Worm (Caenorhabditis elegans) whole organism, late embryonic: ENCODE results near the gene rig-1.

Experiments
- C38D4.7 ChIP-seq: fragments of 200-800 bp; sonication (Bioruptor generic); optimal IDR thresholded peaks from 2 replicates; lab custom pipeline; 2018; ENCODE audit warnings: mild to moderate bottlenecking, missing genetic modification characterization, moderate library complexity, missing compliant biosample characterization
- K02D7.2 ChIP-seq: sonication (generic microtip); optimal IDR thresholded peaks from 2 replicates; lab custom pipeline; 2017; ENCODE audit warnings: mild to moderate bottlenecking, missing genetic modification characterization, missing compliant biosample characterization
- T23F11.4 ChIP-seq: fragments of 200-800 bp; sonication (Bioruptor generic); optimal IDR thresholded peaks from 2 replicates; lab custom pipeline; 2018; ENCODE audit warnings: mild to moderate bottlenecking, missing genetic modification characterization, missing compliant biosample characterization
- ahr-1 ChIP-seq: sonication (generic microtip); optimal IDR thresholded peaks from 2 replicates; lab custom pipeline; 2016; ENCODE audit warnings: missing genetic modification characterization, missing compliant biosample characterization
- ama-1 ChIP-seq: fragments of 150-350 bp; optimal IDR thresholded peaks from 2 replicates; lab custom pipeline; 2014
- ceh-2 ChIP-seq: sonication (generic microtip); optimal IDR thresholded peaks from 2 replicates; lab custom pipeline; 2016; ENCODE audit warnings: missing genotype, missing genetic modification characterization, missing compliant biosample characterization
- ceh-24 ChIP-seq: sonication (generic microtip); optimal IDR thresholded peaks from 2 replicates; lab custom pipeline; 2016; ENCODE audit warnings: mild to moderate bottlenecking, missing genetic modification characterization, missing compliant biosample characterization
- ceh-30 ChIP-seq: fragments of 150-350 bp; optimal IDR thresholded peaks from 2 replicates; lab custom pipeline; 2014; ENCODE audit warnings: missing biosample characterization, missing genetic modification characterization
- ceh-48 ChIP-seq: sonication (generic microtip); optimal IDR thresholded peaks from 2 replicates; lab custom pipeline; 2016; ENCODE audit warnings: missing genetic modification characterization, inconsistent platforms, missing compliant biosample characterization
- che-1 ChIP-seq: sonication (generic microtip); optimal IDR thresholded peaks from 2 replicates; lab custom pipeline; 2016; ENCODE audit warnings: mild to moderate bottlenecking, missing genetic modification characterization, missing compliant biosample characterization
- dmd-4 ChIP-seq: sonication (generic microtip); optimal IDR thresholded peaks from 2 replicates; lab custom pipeline; 2016; ENCODE audit warnings: borderline replicate concordance, missing genetic modification characterization, missing compliant biosample characterization
- dve-1 ChIP-seq: sonication (generic microtip); optimal IDR thresholded peaks from 2 replicates; lab custom pipeline; 2017; ENCODE audit warnings: antibody characterized with exemption, mild to moderate bottlenecking, missing genetic modification characterization, missing compliant biosample characterization
- elt-2 ChIP-seq: sonication (generic microtip); optimal IDR thresholded peaks from 2 replicates; lab custom pipeline; 2016; ENCODE audit warnings: missing genetic modification reagents, missing genetic modification characterization, missing compliant biosample characterization
- ets-4 ChIP-seq: sonication (generic microtip); optimal IDR thresholded peaks from 2 replicates; lab custom pipeline; 2016; ENCODE audit warnings: missing genetic modification characterization, missing compliant biosample characterization
- fax-1 ChIP-seq: sonication (generic microtip); optimal IDR thresholded peaks from 2 replicates; lab custom pipeline; 2016; ENCODE audit warnings: missing genotype, missing genetic modification characterization, missing compliant biosample characterization
- fkh-10 ChIP-seq: fragments of 150-350 bp; optimal IDR thresholded peaks from 2 replicates; lab custom pipeline; 2014; ENCODE audit warnings: missing biosample characterization, missing genetic modification reagents, missing genetic modification characterization
- hlh-15 ChIP-seq: sonication (generic microtip); optimal IDR thresholded peaks from 2 replicates; lab custom pipeline; 2016; ENCODE audit warnings: missing genetic modification characterization, missing compliant biosample characterization
- hlh-30 ChIP-seq: sonication (generic microtip); optimal IDR thresholded peaks from 2 replicates; lab custom pipeline; 2017; ENCODE audit warnings: antibody characterized with exemption, missing genetic modification characterization, missing compliant biosample characterization; ENCODE audit not compliant: insufficient read depth
- lin-11 ChIP-seq: fragments of 200-800 bp; sonication (Bioruptor generic); optimal IDR thresholded peaks from 2 replicates; lab custom pipeline; 2018; ENCODE audit warnings: mild to moderate bottlenecking, missing genetic modification characterization, missing compliant biosample characterization
- madf-2 ChIP-seq: sonication (generic microtip); optimal IDR thresholded peaks from 2 replicates; lab custom pipeline; 2017; ENCODE audit warnings: missing genetic modification characterization, missing compliant biosample characterization
- nhr-11 ChIP-seq: fragments of 150-350 bp; optimal IDR thresholded peaks from 2 replicates; lab custom pipeline; 2014; ENCODE audit warnings: missing biosample characterization, missing genetic modification characterization
- pag-3 ChIP-seq: sonication (generic microtip); optimal IDR thresholded peaks from 2 replicates; lab custom pipeline; 2016; ENCODE audit warnings: missing compliant biosample characterization, missing genetic modification characterization, borderline replicate concordance
- pax-1 ChIP-seq: fragments of 150-350 bp; optimal IDR thresholded peaks from 2 replicates; lab custom pipeline; 2014; ENCODE audit warnings: missing biosample characterization, missing genetic modification characterization
- pha-4 ChIP-seq: fragments of 150-350 bp; optimal IDR thresholded peaks from 2 replicates; lab custom pipeline; 2018; ENCODE audit warnings: missing biosample characterization, missing genetic modification reagents, missing genetic modification characterization
- pqm-1 ChIP-seq: sonication (generic microtip); optimal IDR thresholded peaks from 2 replicates; lab custom pipeline; 2016; ENCODE audit warnings: missing genetic modification characterization, missing compliant biosample characterization
- ref-2 ChIP-seq: sonication (generic microtip); optimal IDR thresholded peaks from 2 replicates; lab custom pipeline; 2016; ENCODE audit warnings: missing genetic modification characterization, missing compliant biosample characterization
- rnt-1 ChIP-seq: sonication (generic microtip); optimal IDR thresholded peaks from 2 replicates; lab custom pipeline; 2016; ENCODE audit warnings: missing genetic modification characterization, missing compliant biosample characterization
- sdc-2 ChIP-seq: sonication (generic microtip); optimal IDR thresholded peaks from 2 replicates; lab custom pipeline; 2016; ENCODE audit warnings: missing genotype, missing genetic modification characterization, missing compliant biosample characterization
- sox-2 ChIP-seq: fragments of 200-800 bp; sonication (Bioruptor generic); IDR thresholded peaks from 2 replicates; pipeline ENCODE4 v1.3.6; 2022; ENCODE audit warnings: missing genetic modification reagents, missing genetic modification characterization, missing compliant biosample characterization
- sox-4 ChIP-seq: sonication (generic microtip); optimal IDR thresholded peaks from 2 replicates; lab custom pipeline; 2017; ENCODE audit warnings: mild to moderate bottlenecking, missing genetic modification characterization, inconsistent platforms, missing compliant biosample characterization
- tbx-7 ChIP-seq: sonication (generic microtip); optimal IDR thresholded peaks from 2 replicates; lab custom pipeline; 2016; ENCODE audit warnings: missing genotype, missing genetic modification characterization, missing compliant biosample characterization
- unc-42 ChIP-seq: sonication (generic microtip); optimal IDR thresholded peaks from 2 replicates; lab custom pipeline; 2016; ENCODE audit warnings: missing genotype, missing genetic modification characterization, missing compliant biosample characterization
- zip-5 ChIP-seq: sonication (generic microtip); optimal IDR thresholded peaks from 2 replicates; lab custom pipeline; 2016; ENCODE audit warnings: missing genetic modification characterization, missing compliant biosample characterization
- ztf-16 ChIP-seq: sonication (generic microtip); optimal IDR thresholded peaks from 2 replicates; lab custom pipeline; 2017; ENCODE audit warnings: missing genetic modification characterization, missing compliant biosample characterization

The rig-1 gene

DNA sequence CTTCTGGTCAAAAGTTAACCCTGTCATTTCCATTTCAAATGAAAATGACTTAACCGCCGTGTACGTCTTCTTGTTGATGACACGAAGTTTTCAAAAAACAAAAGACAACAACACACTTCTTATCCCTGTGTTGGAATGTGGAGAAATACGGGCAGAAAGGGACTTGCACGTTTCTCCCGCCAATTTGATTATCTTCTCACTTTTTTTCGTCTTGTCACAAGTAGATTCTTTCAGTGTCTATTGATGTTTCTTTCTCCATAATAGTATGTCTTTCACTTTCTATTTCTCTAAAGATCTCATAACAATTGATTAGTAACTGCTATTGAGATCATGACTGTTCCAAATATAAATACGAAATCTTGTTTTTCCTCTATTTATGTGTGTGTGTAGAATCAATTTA lies 898 bp upstream of the rig-1 start:
- TF ChIP-seq ref-2 (tag; lab: Kevin White, UChicago) (no peak), unc-42 (tag; lab: Kevin White, UChicago) (peak; percentile 87)

DNA sequence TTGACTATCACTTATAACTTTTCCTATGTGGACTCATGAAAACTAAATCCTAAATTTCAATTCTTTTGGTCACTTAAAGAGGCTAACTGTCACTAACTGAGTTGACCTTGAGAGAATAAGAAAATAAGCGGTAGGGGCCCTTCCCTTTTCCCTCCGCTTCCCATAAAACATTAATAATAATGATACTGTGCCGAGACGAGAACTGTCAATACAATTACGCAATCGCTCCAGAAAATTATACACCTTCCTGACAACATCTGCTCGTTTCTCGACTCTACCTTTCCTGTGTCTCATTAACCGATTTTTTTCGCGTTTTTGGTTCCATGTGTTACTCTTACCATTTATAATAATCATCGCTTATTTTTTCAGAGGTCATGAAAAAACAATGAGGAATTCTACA lies 490 bp downstream of the rig-1 start:
- no peak for TF ChIP-seq ceh-24 (tag; lab: Kevin White, UChicago)
- no peak for TF ChIP-seq ceh-48
- no peak for TF ChIP-seq lin-11 (tag; lab: Kevin White, UChicago)
- no peak for TF ChIP-seq K02D7.2 (tag; lab: Kevin White, UChicago)
- TF ChIP-seq sox-2 = no peak
- no peak for TF ChIP-seq che-1 (tag; lab: Kevin White, UChicago)
- TF ChIP-seq pax-1 (tag; lab: Kevin White, UChicago) = no peak
- TF ChIP-seq dmd-4 (tag; lab: Kevin White, UChicago) = no peak
- no peak for TF ChIP-seq pqm-1 (tag; lab: Kevin White, UChicago)
- TF ChIP-seq rnt-1 (tag; lab: Kevin White, UChicago) = no peak
- no peak for TF ChIP-seq unc-42 (tag; lab: Kevin White, UChicago)
- no peak for TF ChIP-seq ceh-2 (tag; lab: Kevin White, UChicago)
- TF ChIP-seq sdc-2 = no peak
- no peak for TF ChIP-seq fkh-10
- no peak for TF ChIP-seq hlh-30 (tag; lab: Kevin White, UChicago)
- TF ChIP-seq, all 69 proteins: peak for 0

DNA sequence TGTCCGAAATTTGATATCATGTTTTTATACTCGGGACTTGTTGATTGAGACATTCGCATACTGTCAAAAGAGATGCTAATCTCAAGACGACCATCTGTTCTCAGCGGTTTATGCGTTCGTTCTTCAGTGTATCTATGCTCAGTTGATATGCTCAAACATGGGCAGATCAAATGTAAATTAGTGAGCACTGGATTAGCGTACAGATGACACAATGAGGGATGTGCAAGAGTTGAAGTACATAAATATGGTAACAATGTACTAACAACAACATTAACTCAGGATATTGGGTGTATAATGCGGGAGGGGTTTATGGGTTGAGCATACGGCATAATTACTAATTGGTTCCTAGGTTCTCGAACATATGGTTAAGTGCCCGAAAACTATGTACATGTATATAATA lies 2.0 kb downstream of the rig-1 start:
- no peak for TF ChIP-seq zip-5 (tag; lab: Kevin White, UChicago)
- peak; percentile 9 for TF ChIP-seq unc-42 (tag; lab: Kevin White, UChicago)

DNA sequence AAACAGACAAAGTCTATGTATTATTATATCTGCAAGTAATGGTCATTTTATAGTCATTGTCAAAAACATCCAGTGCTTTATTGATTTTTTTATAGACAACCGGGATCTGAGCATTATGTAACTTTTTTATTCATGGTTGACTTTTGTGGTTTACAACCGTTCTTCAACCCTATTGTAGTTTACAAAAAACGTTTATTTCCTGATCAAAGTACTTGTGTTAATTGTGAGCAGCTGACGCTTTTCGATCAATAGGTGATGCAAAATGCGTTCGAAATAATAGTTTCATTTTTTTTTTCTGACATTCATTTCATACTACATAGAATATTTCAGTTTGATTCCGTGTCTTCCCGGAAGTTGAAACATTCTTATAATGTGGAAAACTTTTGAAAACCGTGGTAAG lies 12.3 kb downstream of the rig-1 start, which contains the start of the genes K09E2.2 and K09E2.3:
K09E2.2 (plus strand) TSS at position 301 of the 400 bp plus-strand sequence.
K09E2.3 (plus strand) TSS at position 325 of the 400 bp plus-strand sequence.
- TF ChIP-seq tbx-7 (tag; lab: Kevin White, UChicago) = no peak
- no peak for TF ChIP-seq T23F11.4 (GFP tag; lab: Kevin White, UChicago)
- no peak for TF ChIP-seq hlh-15 (tag; lab: Kevin White, UChicago)
- no peak for TF ChIP-seq ztf-16 (tag; lab: Kevin White, UChicago)
- no peak for TF ChIP-seq che-1 (tag; lab: Kevin White, UChicago)
- TF ChIP-seq pag-3 (tag; lab: Kevin White, UChicago) = no peak
- TF ChIP-seq dve-1 = no peak
- TF ChIP-seq ceh-30 = no peak
- no peak for TF ChIP-seq ceh-24 (tag; lab: Kevin White, UChicago)
- no peak for TF ChIP-seq ceh-48
- no peak for TF ChIP-seq rnt-1 (tag; lab: Kevin White, UChicago)

DNA sequence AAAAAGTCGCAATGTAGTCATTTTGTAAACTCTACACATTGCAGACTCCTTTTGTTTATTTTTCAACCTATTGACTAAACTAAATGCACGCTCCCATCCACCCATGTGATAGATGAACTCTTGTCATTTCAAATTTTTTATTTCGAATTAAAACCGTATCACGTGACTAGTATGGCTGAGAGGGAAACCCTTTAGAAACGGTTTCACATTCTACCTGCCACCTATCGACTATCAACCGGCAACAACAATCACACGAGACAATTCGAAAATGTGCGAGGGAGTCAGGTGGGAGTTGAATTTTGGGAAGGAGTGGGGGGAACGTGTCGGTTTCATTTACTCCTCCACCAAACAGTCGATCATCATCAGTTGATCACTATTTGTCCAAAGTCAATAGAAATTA lies 14.1 kb downstream of the rig-1 start:
- TF ChIP-seq elt-2 (no peak), zip-5 (tag; lab: Kevin White, UChicago) (no peak), sox-2 (no peak), hlh-30 (tag; lab: Kevin White, UChicago) (peak; percentile 68), sox-4 (tag; lab: Kevin White, UChicago) (no peak), ahr-1 (tag; lab: Kevin White, UChicago) (no peak), fax-1 (tag; lab: Kevin White, UChicago) (no peak), pha-4 (no peak)
- TF ChIP-seq, all 69 proteins: peak for 1

DNA sequence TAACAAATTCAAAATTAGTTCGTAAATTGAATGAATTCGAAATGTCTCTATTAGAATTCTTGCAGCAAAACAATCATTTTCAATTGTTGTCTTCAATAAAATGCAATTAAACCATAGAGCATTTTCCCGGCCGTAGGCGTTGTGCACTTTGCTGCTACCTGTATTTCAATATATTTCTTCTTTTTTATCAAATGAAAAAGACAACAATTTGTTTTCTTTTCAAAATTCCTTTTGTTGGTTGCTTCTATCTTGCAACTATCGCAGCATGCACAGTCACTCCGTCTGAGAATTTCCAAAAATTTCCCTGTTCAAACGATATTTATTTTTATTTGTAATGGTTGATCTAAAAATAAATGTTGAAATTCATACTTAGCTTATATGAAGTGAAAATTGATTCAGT lies 14.7 kb downstream of the rig-1 start:
- TF ChIP-seq C38D4.7 (GFP tag; lab: Kevin White, UChicago) = no peak
- TF ChIP-seq lin-11 (tag; lab: Kevin White, UChicago) = no peak
- no peak for TF ChIP-seq nhr-11
- no peak for TF ChIP-seq tbx-7 (tag; lab: Kevin White, UChicago)
- no peak for TF ChIP-seq ceh-30
- no peak for TF ChIP-seq che-1 (tag; lab: Kevin White, UChicago)
- no peak for TF ChIP-seq ets-4 (tag; lab: Kevin White, UChicago)
- no peak for TF ChIP-seq madf-2 (tag; lab: Kevin White, UChicago)
- TF ChIP-seq hlh-30 (tag; lab: Kevin White, UChicago) = no peak
- TF ChIP-seq ama-1 (lab: Kevin White, UChicago) = no peak
